Fruit fly (Drosophila melanogaster) S2 (cell line): ENCODE data around the gene CG14854.

Source experiments
- CG8478 ChIP-seq: fragments of >200 bp; optimal IDR thresholded peaks from 2 replicates; lab custom pipeline; 2018
- CTCF ChIP-seq, 2 experiments: fragments of >200 bp; optimal IDR thresholded peaks; 2 replicates each; lab custom pipeline; 2018

DNA sequence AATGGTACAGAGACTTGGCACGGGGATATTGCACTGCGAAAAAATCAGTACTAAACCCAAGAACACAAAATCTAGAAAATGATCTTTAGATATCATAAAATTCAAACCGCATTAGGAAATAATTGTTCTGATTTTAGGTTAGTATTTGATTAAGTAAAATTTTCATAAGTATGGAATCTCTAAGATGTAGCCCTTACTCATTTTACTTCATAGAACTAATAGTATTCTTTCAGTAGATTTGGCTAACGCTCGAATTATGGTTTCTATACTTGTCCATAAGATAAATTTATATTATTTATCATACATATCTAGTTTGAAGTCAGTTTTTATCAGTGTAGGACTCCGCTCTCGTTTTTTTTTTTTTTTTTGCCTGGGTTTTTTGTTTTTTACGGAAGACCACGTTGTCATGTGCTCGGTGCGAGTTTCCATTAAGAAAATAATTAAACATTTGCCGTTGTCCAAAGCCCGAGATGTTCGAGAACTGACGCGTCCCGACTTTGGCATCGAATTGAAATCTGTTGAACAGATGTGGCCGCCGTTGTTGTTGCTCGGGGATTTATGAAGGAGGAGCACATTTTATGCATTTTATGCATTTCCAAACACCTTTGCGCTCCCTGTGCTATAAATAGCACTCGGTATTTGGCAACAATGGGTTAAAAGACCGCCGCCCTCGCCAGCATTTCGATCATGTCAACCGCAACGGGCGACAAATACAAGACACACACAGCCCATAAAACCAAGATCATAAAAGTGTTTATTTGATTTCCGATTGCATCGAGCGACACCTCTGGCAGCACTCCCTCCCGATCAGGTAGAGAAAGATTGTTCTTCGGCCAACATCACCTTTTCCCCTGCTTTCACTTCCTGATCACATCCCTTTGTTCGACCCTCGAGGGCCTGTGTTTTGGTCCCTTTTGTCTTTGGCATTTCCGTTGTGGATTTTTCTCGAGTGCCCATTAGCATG lies 26.9 kb upstream of the CG14854 start:
- TF ChIP-seq CG8478 (lab: Kevin White, UChicago) (no peak), CTCF (optimal IDR thresholded peaks at IDR 0.05; lab: Kevin White, UChicago) (no peak)
